Fruit fly (Drosophila melanogaster): Measurements from ENCODE around the gene CG4849.

CG4849 gene

DNA sequence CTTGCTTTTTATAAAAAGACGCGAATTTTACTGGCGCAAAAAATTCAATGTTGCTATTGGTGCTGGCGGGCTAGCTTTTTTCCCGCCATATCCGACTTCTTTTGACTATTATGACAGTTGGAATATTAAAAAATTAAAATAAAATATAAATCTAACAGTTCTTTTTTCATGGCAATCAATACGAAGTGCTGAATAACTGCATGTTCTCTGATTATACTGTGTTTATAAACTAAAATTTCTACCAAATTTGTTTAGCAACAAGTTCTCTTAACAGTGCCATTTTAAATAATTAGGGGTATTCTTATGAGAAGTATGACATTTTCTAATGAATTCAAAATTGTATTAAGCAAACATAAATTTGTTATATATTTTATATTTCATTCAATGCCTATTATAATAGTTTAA lies 43.8 kb upstream of the CG4849 start, which contains the start of gene Boh1:
Gene Boh1, minus strand, starts transcription at position 76 of the 405 bp plus-strand sequence.
- no peak for TF ChIP-seq pho (GFP tag; optimal IDR thresholded peaks at IDR 0.05)
- TF ChIP-seq Lhr (GFP tag; optimal IDR thresholded peaks at IDR 0.05): no peak
- no peak for TF ChIP-seq lmd (GFP tag; IDR thresholded peaks at IDR 0.05)
- peak; percentile 29 for TF ChIP-seq Abd-B (GFP tag; optimal IDR thresholded peaks at IDR 0.05)
- TF ChIP-seq Ets65A (GFP tag): no peak
- no peak for TF ChIP-seq maf-S (GFP tag; optimal IDR thresholded peaks at IDR 0.05)
- no peak for TF ChIP-seq CG2129 (GFP tag; IDR thresholded peaks at IDR 0.05; ENCODE audit: partially characterized antibody)
- no peak for TF ChIP-seq CG1832 (GFP tag; optimal IDR thresholded peaks at IDR 0.05)
- TF ChIP-seq rib (GFP tag; IDR thresholded peaks at IDR 0.05): no peak
- peak; percentile 69 for TF ChIP-seq Med (GFP tag)
- no peak for TF ChIP-seq CG10565 (GFP tag; optimal IDR thresholded peaks at IDR 0.05)
- TF ChIP-seq CG16863 (GFP tag; optimal IDR thresholded peaks at IDR 0.05): no peak
- TF ChIP-seq CoRest (tag; optimal IDR thresholded peaks at IDR 0.05): peak; percentile 56
- TF ChIP-seq CG3847 (GFP tag; IDR thresholded peaks at IDR 0.05): no peak
- TF ChIP-seq toy (GFP tag; IDR thresholded peaks at IDR 0.05): no peak
- peak; percentile 53 for TF ChIP-seq Fer1 (GFP tag; optimal IDR thresholded peaks at IDR 0.05)
- TF ChIP-seq CG30020 (tag; optimal IDR thresholded peaks at IDR 0.05): peak; percentile 47
- no peak for TF ChIP-seq CG1602 (GFP tag; optimal IDR thresholded peaks at IDR 0.05)
- TF ChIP-seq CG2202 (tag; optimal IDR thresholded peaks at IDR 0.05): no peak
- TF ChIP-seq CG31224 (GFP tag; IDR thresholded peaks at IDR 0.05): no peak
- TF ChIP-seq Hr3 (GFP tag; optimal IDR thresholded peaks at IDR 0.05): peak; percentile 12
- TF ChIP-seq CG1603 (tag; optimal IDR thresholded peaks at IDR 0.05): no peak
- peak; percentile 39 for TF ChIP-seq CG12659 (GFP tag; optimal IDR thresholded peaks at IDR 0.05)
- TF ChIP-seq CG18764 (GFP tag; optimal IDR thresholded peaks at IDR 0.05): peak; percentile 6
- no peak for TF ChIP-seq Camta (GFP tag; optimal IDR thresholded peaks at IDR 0.05)
- TF ChIP-seq CG30431 (GFP tag; optimal IDR thresholded peaks at IDR 0.05): no peak
- TF ChIP-seq ind (GFP tag; optimal IDR thresholded peaks at IDR 0.05): no peak
- TF ChIP-seq fru (optimal IDR thresholded peaks at IDR 0.05): no peak
- peak; percentile 55 for TF ChIP-seq sqz (GFP tag; optimal IDR thresholded peaks at IDR 0.05)
- TF ChIP-seq CG12219 (GFP tag; optimal IDR thresholded peaks at IDR 0.05): no peak
- TF ChIP-seq Bgb (GFP tag; IDR thresholded peaks at IDR 0.05; ENCODE audit: partially characterized antibody): no peak
- no peak for TF ChIP-seq HLHmδ (GFP tag; optimal IDR thresholded peaks at IDR 0.05)
- TF ChIP-seq CG3407 (GFP tag; optimal IDR thresholded peaks at IDR 0.05): peak; percentile 10
- no peak for TF ChIP-seq gfzf (GFP tag; optimal IDR thresholded peaks at IDR 0.05)
- TF ChIP-seq danr (GFP tag; IDR thresholded peaks at IDR 0.05): no peak
- TF ChIP-seq CG10959 (GFP tag; IDR thresholded peaks at IDR 0.05): no peak
- TF ChIP-seq slbo (GFP tag; IDR thresholded peaks at IDR 0.05): peak; percentile 25; the same call in 1 of the 2 replicates
- no peak for TF ChIP-seq disco-r (GFP tag; optimal IDR thresholded peaks at IDR 0.05)
- TF ChIP-seq Fer3 (tag; optimal IDR thresholded peaks at IDR 0.05): peak; percentile 17
- no peak for TF ChIP-seq bbx (GFP tag; IDR thresholded peaks at IDR 0.05; ENCODE audit: partially characterized antibody)
- no peak for TF ChIP-seq tll (GFP tag; optimal IDR thresholded peaks at IDR 0.05)
- TF ChIP-seq ase (GFP tag; IDR thresholded peaks at IDR 0.05): no peak
- TF ChIP-seq CG4404 (GFP tag; IDR thresholded peaks at IDR 0.05): no peak
- TF ChIP-seq ato (GFP tag; IDR thresholded peaks at IDR 0.05; ENCODE audit: partially characterized antibody): no peak
- 0 out of 2 replicates have a peak, but pooled peaks have one; percentile 27 for TF ChIP-seq CG6689 (GFP tag; IDR thresholded peaks at IDR 0.05)
- no peak for TF ChIP-seq gt (GFP tag; IDR thresholded peaks at IDR 0.05)
- no peak for TF ChIP-seq odd (GFP tag; optimal IDR thresholded peaks at IDR 0.05)
- no peak for TF ChIP-seq CG1024 (GFP tag; IDR thresholded peaks at IDR 0.05)
- TF ChIP-seq vfl (GFP tag; optimal IDR thresholded peaks at IDR 0.05): no peak
- no peak for TF ChIP-seq CG1529 (GFP tag; optimal IDR thresholded peaks at IDR 0.05)
- TF ChIP-seq Fer2 (tag; optimal IDR thresholded peaks at IDR 0.05): peak; percentile 32
- no peak for TF ChIP-seq sd (tag; optimal IDR thresholded peaks at IDR 0.05)
